Worm (Caenorhabditis elegans) whole organism, L3 larva: ENCODE results near the gene srw-77.

Experiments
- ama-1 ChIP-seq: fragments of 150-350 bp; optimal IDR thresholded peaks from 2 replicates; lab custom pipeline; 2018
- elt-3 ChIP-seq, 3 experiments: fragments of 150-350 bp in 1 of 3; sonication (generic microtip) in 2 of 3; optimal IDR thresholded peaks; 2 replicates in 2 of 3; 4 replicates in 1 of 3; lab custom pipeline; 2014 to 2017; ENCODE audit warnings: missing biosample characterization in 3 of 3, missing genetic modification characterization in 3 of 3
- lin-15B ChIP-seq: fragments of 150-350 bp; optimal IDR thresholded peaks from 2 replicates; lab custom pipeline; 2014; ENCODE audit warnings: missing biosample characterization, missing genetic modification characterization
- mdl-1 ChIP-seq: fragments of 150-350 bp; optimal IDR thresholded peaks from 2 replicates; lab custom pipeline; 2014; ENCODE audit warnings: missing biosample characterization, missing genetic modification characterization
- nhr-25 ChIP-seq: sonication (generic microtip); optimal IDR thresholded peaks from 2 replicates; lab custom pipeline; 2017; ENCODE audit warnings: missing biosample characterization, missing genetic modification characterization
- nhr-77 ChIP-seq: fragments of 150-350 bp; optimal IDR thresholded peaks from 2 replicates; lab custom pipeline; 2014; ENCODE audit warnings: missing biosample characterization, missing genetic modification characterization
- tbx-2 ChIP-seq: sonication (generic microtip); optimal IDR thresholded peaks from 2 replicates; lab custom pipeline; 2016; ENCODE audit warnings: mild to moderate bottlenecking, missing genetic modification characterization, missing compliant biosample characterization

DNA sequence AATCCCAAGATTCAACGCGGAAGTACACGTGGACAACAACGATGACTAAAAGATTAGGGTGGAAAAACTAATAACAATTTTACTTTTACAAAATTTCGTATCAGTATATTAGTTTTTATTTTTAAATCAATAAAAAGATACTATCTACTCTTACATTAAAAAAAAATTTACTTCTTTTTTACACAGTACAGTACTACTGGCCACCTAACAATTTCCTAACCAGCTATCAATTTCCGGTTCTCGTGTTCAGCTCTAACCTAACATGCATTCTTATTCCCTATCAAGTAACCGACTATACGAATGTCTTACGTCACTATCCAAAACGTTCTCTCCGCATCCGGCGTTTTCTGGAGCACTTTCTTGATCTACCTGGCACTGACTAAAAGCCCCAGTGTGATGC is 13.9 kb downstream of the srw-77 start, which contains the start of gene srd-21:
- TF ChIP-seq elt-3 (tag; optimal IDR thresholded peaks at IDR 0.05; lab: Kevin White, UChicago): no peak
- TF ChIP-seq tbx-2 (tag; lab: Kevin White, UChicago): no peak
- no peak for TF ChIP-seq mdl-1
- TF ChIP-seq nhr-77 (tag; lab: Kevin White, UChicago): no peak
- no peak for TF ChIP-seq ama-1
- no peak for TF ChIP-seq nhr-25 (tag; lab: Kevin White, UChicago)
- TF ChIP-seq lin-15B (tag; lab: Kevin White, UChicago): no peak
